Worm (Caenorhabditis elegans) whole organism, young adult: ENCODE results near the gene irld-2.
A peak's percentile ranks its signal among the peaks of the same experiment; 100 is the strongest.

Source experiments
- B0261.1 ChIP-seq: sonication (generic microtip); optimal IDR thresholded peaks from 2 replicates; lab custom pipeline; 2016; ENCODE audit warnings: mild to moderate bottlenecking, missing genetic modification characterization, moderate library complexity, missing compliant biosample characterization
- B0336.3 ChIP-seq: fragments of 200-800 bp; sonication (Bioruptor generic); IDR thresholded peaks from 2 replicates; pipeline ENCODE4 v1.3.6; 2022; ENCODE audit warnings: missing genetic modification characterization, missing compliant biosample characterization
- C17E4.6 ChIP-seq: fragments of 200-800 bp; sonication (Bioruptor generic); IDR thresholded peaks from 2 replicates; pipeline ENCODE4 v1.3.6; 2022; ENCODE audit warnings: missing genetic modification reagents, missing genetic modification characterization, missing compliant biosample characterization
- F22D6.2 ChIP-seq: sonication (generic microtip); optimal IDR thresholded peaks from 2 replicates; lab custom pipeline; 2016; ENCODE audit warnings: mild to moderate bottlenecking, missing genetic modification characterization, missing compliant biosample characterization
- F49E8.2 ChIP-seq: sonication (generic microtip); optimal IDR thresholded peaks from 3 replicates; lab custom pipeline; 2017; ENCODE audit warnings: missing genetic modification characterization, mild to moderate bottlenecking, missing compliant biosample characterization, antibody characterized with exemption, moderate library complexity; ENCODE audit not compliant: insufficient read depth
- K11D2.4 ChIP-seq: fragments of 200-800 bp; sonication (Bioruptor generic); IDR thresholded peaks from 2 replicates; pipeline ENCODE4 v1.3.6; 2022; ENCODE audit warnings: missing genetic modification reagents, missing genetic modification characterization, missing compliant biosample characterization
- K12H6.12 ChIP-seq: fragments of 200-800 bp; sonication (Bioruptor generic); optimal IDR thresholded peaks from 2 replicates; lab custom pipeline; 2018; ENCODE audit warnings: mild to moderate bottlenecking, missing genetic modification characterization, missing compliant biosample characterization
- ama-1 ChIP-seq, 3 experiments: fragments of 150-350 bp in 1 of 3; sonication (generic microtip) in 2 of 3; optimal IDR thresholded peaks; 2 replicates each; lab custom pipeline; 2014 to 2018; ENCODE audit warnings: missing biosample characterization in 2 of 3, missing genetic modification characterization in 2 of 3, missing genetic modification reagents in 2 of 3
- atf-7 ChIP-seq: sonication (generic microtip); optimal IDR thresholded peaks from 2 replicates; lab custom pipeline; 2017; ENCODE audit warnings: mild to moderate bottlenecking, missing genetic modification characterization, missing compliant biosample characterization
- attf-5 ChIP-seq: fragments of 200-800 bp; sonication (Bioruptor generic); optimal IDR thresholded peaks from 2 replicates; lab custom pipeline; 2018; ENCODE audit warnings: mild to moderate bottlenecking, missing genetic modification characterization, missing compliant biosample characterization
- cebp-1 ChIP-seq, 2 experiments: fragments of 200-800 bp in 1 of 2; sonication (Bioruptor generic) in 1 of 2; sonication (generic microtip) in 1 of 2; IDR thresholded peaks in 1 of 2; optimal IDR thresholded peaks in 1 of 2; 2 replicates each; pipeline versions ENCODE4 v1.3.6 to Lab custom; 2017 to 2022; ENCODE audit warnings: missing compliant biosample characterization in 2 of 2, missing genetic modification characterization in 2 of 2, mild to moderate bottlenecking in 1 of 2, missing genetic modification reagents in 1 of 2, moderate library complexity in 1 of 2
- cebp-2 ChIP-seq: fragments of 200-800 bp; sonication (Bioruptor generic); IDR thresholded peaks from 2 replicates; pipeline ENCODE4 v1.3.6; 2022; ENCODE audit warnings: missing genetic modification characterization, missing compliant biosample characterization
- ceh-27 ChIP-seq: fragments of 200-800 bp; sonication (Bioruptor generic); optimal IDR thresholded peaks from 2 replicates; lab custom pipeline; 2018; ENCODE audit warnings: mild to moderate bottlenecking, missing genetic modification characterization, moderate library complexity, missing compliant biosample characterization
- chd-7 ChIP-seq: sonication (generic microtip); optimal IDR thresholded peaks from 2 replicates; lab custom pipeline; 2016; ENCODE audit warnings: mild to moderate bottlenecking, missing genetic modification characterization, moderate library complexity, missing compliant biosample characterization
- die-1 ChIP-seq: sonication (generic microtip); optimal IDR thresholded peaks from 2 replicates; lab custom pipeline; 2016; ENCODE audit warnings: missing genotype, mild to moderate bottlenecking, missing genetic modification characterization, missing compliant biosample characterization
- egl-18 ChIP-seq: fragments of 200-800 bp; sonication (Bioruptor generic); IDR thresholded peaks from 2 replicates; pipeline ENCODE4 v1.3.6; 2022; ENCODE audit warnings: missing genetic modification reagents, missing genetic modification characterization, missing compliant biosample characterization
- gei-17 ChIP-seq: fragments of 200-800 bp; sonication (Bioruptor generic); optimal IDR thresholded peaks from 2 replicates; lab custom pipeline; 2018; ENCODE audit warnings: mild to moderate bottlenecking, missing genetic modification characterization, missing compliant biosample characterization
- let-526 ChIP-seq: fragments of 200-800 bp; sonication (Bioruptor generic); IDR thresholded peaks from 2 replicates; pipeline ENCODE4 v1.3.6; 2022; ENCODE audit warnings: missing genetic modification reagents, missing genetic modification characterization, missing compliant biosample characterization
- let-607 ChIP-seq, 2 experiments: fragments of 200-800 bp in 1 of 2; sonication (Bioruptor generic) in 1 of 2; sonication (generic microtip) in 1 of 2; optimal IDR thresholded peaks; 2 replicates each; lab custom pipeline; 2016 to 2018; ENCODE audit warnings: mild to moderate bottlenecking in 2 of 2, missing compliant biosample characterization in 2 of 2, missing genetic modification characterization in 2 of 2, moderate library complexity in 2 of 2, missing genotype in 1 of 2
- lin-35 ChIP-seq, 3 experiments: fragments of 150-350 bp in 2 of 3; sonication (generic microtip) in 1 of 3; optimal IDR thresholded peaks; 2 replicates each; lab custom pipeline; 2014 to 2018; ENCODE audit warnings: missing biosample characterization in 3 of 3, missing genetic modification characterization in 3 of 3, missing genetic modification reagents in 3 of 3
- lin-54 ChIP-seq: fragments of 200-800 bp; sonication (Bioruptor generic); optimal IDR thresholded peaks from 2 replicates; lab custom pipeline; 2018; ENCODE audit warnings: mild to moderate bottlenecking, missing genetic modification characterization, missing compliant biosample characterization
- madf-6 ChIP-seq: fragments of 200-800 bp; sonication (Bioruptor generic); IDR thresholded peaks from 2 replicates; pipeline ENCODE4 v1.3.6; 2022; ENCODE audit warnings: missing genetic modification reagents, missing genetic modification characterization, missing compliant biosample characterization
- nfya-2 ChIP-seq: fragments of 200-800 bp; sonication (Bioruptor generic); IDR thresholded peaks from 2 replicates; pipeline ENCODE4 v1.3.6; 2022; ENCODE audit warnings: missing genetic modification reagents, missing genetic modification characterization, missing compliant biosample characterization
- nfyb-1 ChIP-seq: fragments of 200-800 bp; sonication (Bioruptor generic); IDR thresholded peaks from 2 replicates; pipeline ENCODE4 v1.3.6; 2022; ENCODE audit warnings: missing genetic modification reagents, missing genetic modification characterization, missing compliant biosample characterization
- nhr-80 ChIP-seq: sonication (generic microtip); optimal IDR thresholded peaks from 2 replicates; lab custom pipeline; 2016; ENCODE audit warnings: missing genetic modification characterization, missing compliant biosample characterization
- nhr-90 ChIP-seq: sonication (generic microtip); optimal IDR thresholded peaks from 2 replicates; lab custom pipeline; 2016; ENCODE audit warnings: missing genotype, mild to moderate bottlenecking, missing genetic modification characterization, missing compliant biosample characterization
- pbrm-1 ChIP-seq: fragments of 200-800 bp; sonication (Bioruptor generic); IDR thresholded peaks from 2 replicates; pipeline ENCODE4 v1.3.6; 2022; ENCODE audit warnings: missing genetic modification reagents, missing genetic modification characterization, missing compliant biosample characterization
- pha-4 ChIP-seq: fragments of 150-350 bp; sonication (generic microtip); optimal IDR thresholded peaks from 2 replicates; lab custom pipeline; 2014; ENCODE audit warnings: missing biosample characterization, missing genetic modification reagents, missing genetic modification characterization
- repo-1 ChIP-seq: sonication (generic microtip); optimal IDR thresholded peaks from 2 replicates; lab custom pipeline; 2017; ENCODE audit warnings: mild to moderate bottlenecking, missing genetic modification characterization, missing compliant biosample characterization
- tlf-1 ChIP-seq: fragments of 200-800 bp; sonication (Bioruptor generic); optimal IDR thresholded peaks from 2 replicates; lab custom pipeline; 2018; ENCODE audit warnings: mild to moderate bottlenecking, missing genetic modification characterization, missing compliant biosample characterization
- unc-62 ChIP-seq: fragments of 150-350 bp; optimal IDR thresholded peaks from 2 replicates; lab custom pipeline; 2014; ENCODE audit warnings: missing biosample characterization, missing genetic modification reagents, missing genetic modification characterization
- xnd-1 ChIP-seq: sonication (generic microtip); optimal IDR thresholded peaks from 2 replicates; lab custom pipeline; 2016; ENCODE audit warnings: missing genotype, missing genetic modification reagents, missing genetic modification characterization, missing compliant biosample characterization
- zfh-2 ChIP-seq: fragments of 200-800 bp; sonication (Bioruptor generic); conservative IDR thresholded peaks from 2 replicates; pipeline ENCODE4 v1.3.6; 2022; ENCODE audit warnings: missing genetic modification reagents, missing genetic modification characterization, missing compliant biosample characterization
- ztf-18 ChIP-seq: sonication (generic microtip); optimal IDR thresholded peaks from 2 replicates; lab custom pipeline; 2016; ENCODE audit warnings: missing genotype, mild to moderate bottlenecking, missing genetic modification characterization, missing compliant biosample characterization
- ztf-22 ChIP-seq: fragments of 200-800 bp; sonication (Bioruptor generic); optimal IDR thresholded peaks from 2 replicates; lab custom pipeline; 2018; ENCODE audit warnings: mild to moderate bottlenecking, missing genetic modification characterization, moderate library complexity, missing compliant biosample characterization
- ztf-26 ChIP-seq: sonication (generic microtip); optimal IDR thresholded peaks from 2 replicates; lab custom pipeline; 2017; ENCODE audit warnings: missing genetic modification characterization, missing compliant biosample characterization

The irld-2 gene

ce11 chrX:13366955-13367354, 27.9 kb downstream of the irld-2 start:
- TF ChIP-seq F22D6.2 (tag; lab: Kevin White, UChicago), result no peak
- TF ChIP-seq repo-1, result no peak
- TF ChIP-seq cebp-1 (GFP tag; IDR thresholded peaks at IDR 0.05; lab: Robert Waterston, UW), result peak; percentile 69; the same call in 1 of the 2 replicates
- peak; percentile 87 for TF ChIP-seq cebp-1 (tag; optimal IDR thresholded peaks at IDR 0.05; lab: Kevin White, UChicago)

ce11 chrX:13364897-13365296, 30.0 kb downstream of the irld-2 start, which contains the start of gene C49F8.1:
TSS of gene C49F8.1 (minus strand) at chrX:13364997.
- no peak for TF ChIP-seq nfya-2

ce11 chrX:13362486-13362885, 32.4 kb downstream of the irld-2 start, which contains the start of gene C49F8.15:
TSS of gene C49F8.15 (minus strand) at chrX:13362586.
- TF ChIP-seq B0261.1 (tag; lab: Kevin White, UChicago) (no peak), madf-6 (GFP tag; lab: Robert Waterston, UW) (no peak)

- TF ChIP-seq ama-1 (optimal IDR thresholded peaks at IDR 0.05; lab: Kevin White, UChicago) (no peak), ama-1 (GFP tag; optimal IDR thresholded peaks at IDR 0.05; lab: Kevin White, UChicago) (no peak), cebp-1 (GFP tag; IDR thresholded peaks at IDR 0.05; lab: Robert Waterston, UW) (no peak), cebp-1 (tag; optimal IDR thresholded peaks at IDR 0.05; lab: Kevin White, UChicago) (peak; percentile 38), xnd-1 (tag; lab: Kevin White, UChicago) (no peak), ztf-18 (tag; lab: Kevin White, UChicago) (no peak), atf-7 (peak; percentile 35), nhr-80 (peak; percentile 90)
- TF ChIP-seq, all 124 proteins: peak for 3
These were observed 34.2 kb downstream of the irld-2 start for ce11 chrX:13360632-13361031.

- TF ChIP-seq cebp-1 (GFP tag; IDR thresholded peaks at IDR 0.05; lab: Robert Waterston, UW) (no peak), cebp-1 (tag; optimal IDR thresholded peaks at IDR 0.05; lab: Kevin White, UChicago) (peak; percentile 19), atf-7 (no peak), nhr-80 (peak; percentile 35), C17E4.6 (GFP tag; lab: Robert Waterston, UW) (no peak), nfyb-1 (GFP tag; lab: Robert Waterston, UW) (0 out of 2 replicates have a peak, but pooled peaks have one; percentile 26), unc-62 (peak; percentile 18), ztf-26 (peak; percentile 19)
These were observed 35.1 kb downstream of the irld-2 start for ce11 chrX:13359800-13360199.

ce11 chrX:13358573-13358972, 36.3 kb downstream of the irld-2 start:
- TF ChIP-seq zfh-2 (GFP tag; lab: Robert Waterston, UW), result peak; percentile 82; the same call in 1 of the 2 replicates
- TF ChIP-seq ceh-27 (GFP tag; lab: Kevin White, UChicago), result peak; percentile 3
- TF ChIP-seq B0336.3 (GFP tag; lab: Robert Waterston, UW), result peak; percentile 60
- no peak for TF ChIP-seq F49E8.2 (tag; lab: Kevin White, UChicago)
- TF ChIP-seq K12H6.12 (tag; lab: Kevin White, UChicago), result peak; percentile 29
- peak; percentile 37 for TF ChIP-seq nhr-90 (tag; lab: Kevin White, UChicago)
- 0 out of 2 replicates have a peak, but pooled peaks have one; percentile 11 for TF ChIP-seq cebp-2 (GFP tag; lab: Robert Waterston, UW)
- peak; percentile 72 for TF ChIP-seq chd-7 (tag; lab: Kevin White, UChicago)
- 0 out of 2 replicates have a peak, but pooled peaks have one; percentile 17 for TF ChIP-seq pbrm-1 (GFP tag; lab: Robert Waterston, UW)
- peak; percentile 54 for TF ChIP-seq gei-17 (GFP tag; lab: Kevin White, UChicago)
- TF ChIP-seq nfyb-1 (GFP tag; lab: Robert Waterston, UW), result peak; percentile 55; the same call in 1 of the 2 replicates
- TF ChIP-seq nhr-80, result peak; percentile 68
- peak; percentile 15 for TF ChIP-seq lin-54 (GFP tag; lab: Kevin White, UChicago)
- TF ChIP-seq ztf-22 (GFP tag; lab: Kevin White, UChicago), result peak; percentile 78
- peak; percentile 85 for TF ChIP-seq atf-7
- TF ChIP-seq lin-35 (GFP tag; optimal IDR thresholded peaks at IDR 0.05; lab: Kevin White, UChicago), result peak in 1 of 3 experiments; percentile 18
- TF ChIP-seq pha-4 (tag; lab: Kevin White, UChicago), result peak; percentile 48
- TF ChIP-seq repo-1, result peak; percentile 60
- peak in 1 of 2 experiments; percentile 67 for TF ChIP-seq let-607 (tag; optimal IDR thresholded peaks at IDR 0.05; lab: Kevin White, UChicago)
- peak; percentile 33 for TF ChIP-seq tlf-1 (GFP tag; lab: Kevin White, UChicago)
- peak; percentile 9 for TF ChIP-seq die-1 (tag; lab: Kevin White, UChicago)
- peak; percentile 67; the same call in 1 of the 2 replicates for TF ChIP-seq K11D2.4 (GFP tag; lab: Robert Waterston, UW)
- TF ChIP-seq unc-62, result peak; percentile 33
- 0 out of 2 replicates have a peak, but pooled peaks have one; percentile 15 for TF ChIP-seq let-526
- peak; percentile 31 for TF ChIP-seq attf-5
- TF ChIP-seq egl-18 (GFP tag; lab: Robert Waterston, UW), result no peak
- TF ChIP-seq ztf-26, result peak; percentile 94
